Fruit fly (Drosophila melanogaster) whole organism, prepupa: ENCODE results near the gene CG43740.
A peak's percentile ranks its signal among the peaks of the same experiment; 100 is the strongest.

Experiments
- CG10631 ChIP-seq: fragments of 200-800 bp; sonication (Bioruptor generic); optimal IDR thresholded peaks from 2 replicates; lab custom pipeline; 2016; ENCODE audit warnings: missing biosample characterization, missing genetic modification characterization
- CG10669 ChIP-seq: fragments of 200-800 bp; sonication (Bioruptor generic); optimal IDR thresholded peaks from 3 replicates; lab custom pipeline; 2018; ENCODE audit warnings: missing biosample characterization, mild to moderate bottlenecking, missing genetic modification characterization, moderate library complexity
- CG11762 ChIP-seq: fragments of 200-800 bp; sonication (Bioruptor generic); optimal IDR thresholded peaks from 3 replicates; lab custom pipeline; 2016; ENCODE audit warnings: missing biosample characterization, missing genetic modification characterization; ENCODE audit not compliant: insufficient read depth
- CG11902 ChIP-seq: fragments of 200-800 bp; sonication (Bioruptor generic); optimal IDR thresholded peaks from 3 replicates; lab custom pipeline; 2016; ENCODE audit warnings: missing biosample characterization, missing genetic modification characterization
- CG15336 ChIP-seq: fragments of 200-800 bp; sonication (Bioruptor generic); IDR thresholded peaks from 2 replicates; pipeline ENCODE4 v1.3.6; 2022; ENCODE audit warnings: missing biosample characterization, missing genetic modification characterization
- CG16779 ChIP-seq: fragments of 200-800 bp; sonication (Bioruptor generic); optimal IDR thresholded peaks from 3 replicates; lab custom pipeline; 2017; ENCODE audit warnings: missing biosample characterization, mild to moderate bottlenecking, missing genetic modification characterization
- CG31627 ChIP-seq: fragments of 200-800 bp; sonication (Bioruptor generic); optimal IDR thresholded peaks from 3 replicates; lab custom pipeline; 2016; ENCODE audit warnings: missing biosample characterization, missing genetic modification characterization
- CG32006 ChIP-seq: fragments of 200-800 bp; sonication (Bioruptor generic); optimal IDR thresholded peaks from 3 replicates; lab custom pipeline; 2017; ENCODE audit warnings: missing biosample characterization, mild to moderate bottlenecking, missing genetic modification characterization
- CG34406 ChIP-seq: fragments of 200-800 bp; sonication (Bioruptor generic); optimal IDR thresholded peaks from 3 replicates; lab custom pipeline; 2016; ENCODE audit warnings: missing biosample characterization, missing genetic modification characterization
- CG3919 ChIP-seq: fragments of 200-800 bp; sonication (Bioruptor generic); optimal IDR thresholded peaks from 3 replicates; lab custom pipeline; 2016; ENCODE audit warnings: missing biosample characterization, missing genetic modification characterization
- CG4318 ChIP-seq: fragments of 200-800 bp; sonication (Bioruptor generic); optimal IDR thresholded peaks from 3 replicates; lab custom pipeline; 2017; ENCODE audit warnings: missing biosample characterization, mild to moderate bottlenecking, missing genetic modification characterization
- CG6276 ChIP-seq: fragments of 200-800 bp; sonication (Bioruptor generic); optimal IDR thresholded peaks from 2 replicates; lab custom pipeline; 2017; ENCODE audit warnings: missing biosample characterization, mild to moderate bottlenecking, missing genetic modification characterization
- CG6792 ChIP-seq: fragments of 200-800 bp; sonication (Bioruptor generic); optimal IDR thresholded peaks from 3 replicates; lab custom pipeline; 2016; ENCODE audit warnings: missing biosample characterization, missing genetic modification characterization
- CG6808 ChIP-seq: fragments of 200-800 bp; sonication (Bioruptor generic); optimal IDR thresholded peaks from 3 replicates; lab custom pipeline; 2017; ENCODE audit warnings: missing biosample characterization, missing genetic modification characterization, mild to moderate bottlenecking, moderate library complexity, missing genetic modification reagents
- CG7368 ChIP-seq: fragments of 200-800 bp; sonication (Bioruptor generic); optimal IDR thresholded peaks from 3 replicates; lab custom pipeline; 2016; ENCODE audit warnings: missing biosample characterization, missing genetic modification characterization
- CG8632 ChIP-seq: fragments of 200-800 bp; sonication (Bioruptor generic); optimal IDR thresholded peaks from 3 replicates; lab custom pipeline; 2016; ENCODE audit warnings: missing biosample characterization, missing genetic modification characterization
- CG9139 ChIP-seq: fragments of 200-800 bp; sonication (Bioruptor generic); optimal IDR thresholded peaks from 3 replicates; lab custom pipeline; 2017; ENCODE audit warnings: missing biosample characterization, mild to moderate bottlenecking, missing genetic modification characterization
- Eip75B ChIP-seq: fragments of 200-800 bp; sonication (Bioruptor generic); optimal IDR thresholded peaks from 3 replicates; lab custom pipeline; 2016; ENCODE audit warnings: missing biosample characterization, missing genetic modification characterization
- Eip78C ChIP-seq: fragments of 200-800 bp; sonication (Bioruptor generic); peaks from one replicate; lab custom pipeline; 2016; ENCODE audit warnings: missing biosample characterization, missing genetic modification characterization
- Eip93F ChIP-seq: fragments of 200-800 bp; sonication (Bioruptor generic); optimal IDR thresholded peaks from 2 replicates; lab custom pipeline; 2016; ENCODE audit warnings: missing biosample characterization, mild to moderate bottlenecking, missing genetic modification characterization
- Ets21C ChIP-seq: fragments of 200-800 bp; sonication (Bioruptor generic); optimal IDR thresholded peaks from 3 replicates; lab custom pipeline; 2016; ENCODE audit warnings: missing biosample characterization, missing genetic modification characterization
- Ets96B ChIP-seq: fragments of 200-800 bp; optimal IDR thresholded peaks from 2 replicates; lab custom pipeline; 2019; ENCODE audit warnings: missing biosample characterization, mild to moderate bottlenecking, missing genetic modification characterization, moderate library complexity
- Hr38 ChIP-seq: sonication (Bioruptor generic); optimal IDR thresholded peaks from 2 replicates; lab custom pipeline; 2016; ENCODE audit warnings: missing biosample characterization, missing genetic modification characterization
- Hr4 ChIP-seq: fragments of 200-800 bp; sonication (Bioruptor generic); optimal IDR thresholded peaks from 3 replicates; lab custom pipeline; 2016; ENCODE audit warnings: missing biosample characterization, missing genetic modification characterization
- Met ChIP-seq: fragments of 200-800 bp; sonication (Bioruptor generic); optimal IDR thresholded peaks from 3 replicates; lab custom pipeline; 2016; ENCODE audit warnings: missing biosample characterization, missing genetic modification characterization
- Smox ChIP-seq: fragments of 200-800 bp; sonication (Bioruptor generic); optimal IDR thresholded peaks from 3 replicates; lab custom pipeline; 2016; ENCODE audit warnings: missing biosample characterization, missing genetic modification characterization
- Sox102F ChIP-seq: fragments of 200-800 bp; sonication (Bioruptor generic); optimal IDR thresholded peaks from 2 replicates; lab custom pipeline; 2016; ENCODE audit warnings: missing biosample characterization, mild to moderate bottlenecking, missing genetic modification characterization
- Sox14 ChIP-seq: fragments of 200-800 bp; sonication (Bioruptor generic); optimal IDR thresholded peaks from 3 replicates; lab custom pipeline; 2016; ENCODE audit warnings: missing biosample characterization, missing genetic modification characterization
- Sox15 ChIP-seq: fragments of 200-800 bp; sonication (Bioruptor generic); optimal IDR thresholded peaks from 3 replicates; lab custom pipeline; 2016; ENCODE audit warnings: missing biosample characterization, missing genetic modification characterization
- achi ChIP-seq: fragments of 200-800 bp; sonication (Bioruptor generic); optimal IDR thresholded peaks from 3 replicates; lab custom pipeline; 2016; ENCODE audit warnings: missing biosample characterization, missing genetic modification characterization
- acj6 ChIP-seq: fragments of 200-800 bp; sonication (Bioruptor generic); optimal IDR thresholded peaks from 3 replicates; lab custom pipeline; 2016; ENCODE audit warnings: missing biosample characterization, missing genetic modification characterization
- cyc ChIP-seq: fragments of 200-800 bp; sonication (Bioruptor generic); optimal IDR thresholded peaks from 3 replicates; lab custom pipeline; 2016; ENCODE audit warnings: missing biosample characterization, missing genetic modification characterization
- dsx ChIP-seq: fragments of 200-800 bp; optimal IDR thresholded peaks from 3 replicates; lab custom pipeline; 2019; ENCODE audit warnings: missing biosample characterization, mild to moderate bottlenecking, missing genetic modification characterization, moderate library complexity; ENCODE audit not compliant: poor library complexity, severe bottlenecking
- esn ChIP-seq: fragments of 200-800 bp; sonication (Bioruptor generic); optimal IDR thresholded peaks from 2 replicates; lab custom pipeline; 2016; ENCODE audit warnings: missing biosample characterization, mild to moderate bottlenecking, missing genetic modification characterization, moderate library complexity
- fd59A ChIP-seq: fragments of 200-800 bp; sonication (Bioruptor generic); optimal IDR thresholded peaks from 2 replicates; lab custom pipeline; 2017; ENCODE audit warnings: missing biosample characterization, mild to moderate bottlenecking, missing genetic modification characterization, missing genetic modification reagents
- fd85E ChIP-seq: fragments of 200-800 bp; sonication (Bioruptor generic); optimal IDR thresholded peaks from 3 replicates; lab custom pipeline; 2016; ENCODE audit warnings: missing biosample characterization, missing genetic modification characterization
- fkh ChIP-seq: fragments of 200-800 bp; sonication (Bioruptor generic); optimal IDR thresholded peaks from 3 replicates; lab custom pipeline; 2017; ENCODE audit warnings: missing biosample characterization, mild to moderate bottlenecking, missing genetic modification characterization, moderate library complexity
- net ChIP-seq: fragments of 200-800 bp; sonication (Bioruptor generic); optimal IDR thresholded peaks from 3 replicates; lab custom pipeline; 2016; ENCODE audit warnings: missing biosample characterization, missing genetic modification characterization
- salr ChIP-seq, 2 experiments: fragments of 200-800 bp; sonication (Bioruptor generic); optimal IDR thresholded peaks; 3 replicates each; lab custom pipeline; 2016 to 2018; ENCODE audit warnings: missing biosample characterization in 2 of 2, missing genetic modification characterization in 2 of 2, mild to moderate bottlenecking in 1 of 2
- ss ChIP-seq, 2 experiments: fragments of 200-800 bp; sonication (Bioruptor generic); optimal IDR thresholded peaks; 2 replicates in 1 of 2; 3 replicates in 1 of 2; lab custom pipeline; 2017 to 2018; ENCODE audit warnings: mild to moderate bottlenecking in 2 of 2, missing biosample characterization in 2 of 2, missing genetic modification characterization in 2 of 2, moderate library complexity in 1 of 2
- svp ChIP-seq: fragments of 200-800 bp; sonication (Bioruptor generic); peaks from one replicate; lab custom pipeline; 2016; ENCODE audit warnings: missing biosample characterization, missing genetic modification characterization
- topi ChIP-seq: fragments of 200-800 bp; sonication (Bioruptor generic); optimal IDR thresholded peaks from 3 replicates; lab custom pipeline; 2016; ENCODE audit warnings: missing biosample characterization, missing genetic modification characterization
- vri ChIP-seq: fragments of 200-800 bp; sonication (Bioruptor generic); optimal IDR thresholded peaks from 3 replicates; lab custom pipeline; 2016; ENCODE audit warnings: missing biosample characterization, mild to moderate bottlenecking, missing genetic modification characterization

CG43740 gene

DNA sequence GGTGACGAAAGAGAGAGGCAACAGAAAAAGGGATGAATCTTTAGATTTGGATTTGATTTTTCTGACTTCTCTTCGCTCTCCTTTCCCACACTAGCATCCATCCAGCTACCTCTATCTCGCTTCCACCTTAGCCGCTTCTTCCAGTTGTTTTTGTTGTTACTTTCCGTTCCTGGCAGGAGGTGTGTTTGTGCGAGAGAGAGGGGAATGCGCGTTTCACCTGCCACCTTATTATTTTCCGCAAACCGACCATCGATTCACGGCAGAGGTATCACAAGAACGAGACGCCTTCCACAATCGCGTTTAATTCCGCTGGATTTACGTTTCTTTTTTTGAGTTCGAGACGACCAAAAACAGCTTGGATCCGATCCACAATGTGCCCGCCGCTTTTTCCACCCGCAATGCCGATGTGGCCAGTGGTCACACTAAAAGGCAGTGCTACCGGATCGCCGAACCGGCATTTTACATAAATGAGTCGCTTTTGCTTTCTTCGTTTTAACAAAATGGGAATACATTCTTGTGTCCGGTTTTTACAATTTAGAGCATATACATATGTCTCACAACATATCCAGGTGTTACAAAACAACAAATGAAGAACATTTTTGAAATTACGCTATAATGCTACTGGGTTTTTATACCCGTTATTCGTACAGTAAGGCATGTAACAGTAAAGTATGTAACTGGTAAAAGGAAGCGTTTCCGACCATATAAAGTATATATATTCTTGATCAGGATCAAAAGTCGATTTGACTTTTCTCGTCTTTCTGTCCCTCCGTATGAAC, 7.7 kb upstream of the CG43740 start, which contains the start of gene alpha-Man-Ia (continued):
- TF ChIP-seq salr (GFP tag; optimal IDR thresholded peaks at IDR 0.05; lab: Kevin White, UChicago) (no peak), CG10631 (peak; percentile 3), CG15336 (GFP tag; lab: Robert Waterston, UW) (no peak; the same call in 1 of the 2 replicates), Smox (GFP tag; lab: Kevin White, UChicago) (peak; percentile 13), topi (no peak), svp (GFP tag; lab: Kevin White, UChicago) (peak; percentile 49), CG7368 (GFP tag; lab: Kevin White, UChicago) (no peak)

dm6 chrX:10326346-10326830, 7.1 kb upstream of the CG43740 start, which contains the start of gene CG2909:
Gene CG2909, plus strand, starts transcription at chrX:10326464.
- TF ChIP-seq Hr38 (GFP tag; lab: Kevin White, UChicago) (no peak), CG3919 (GFP tag; lab: Kevin White, UChicago) (no peak), fkh (GFP tag; lab: Kevin White, UChicago) (peak; percentile 12), Eip93F (GFP tag; lab: Kevin White, UChicago) (no peak), CG32006 (GFP tag; lab: Kevin White, UChicago) (no peak), ss (GFP tag; optimal IDR thresholded peaks at IDR 0.05; lab: Kevin White, UChicago) (no peak)

dm6 chrX:10329659-10330289, 3.7 kb upstream of the CG43740 start, which contains the start of gene Gip:
Gene Gip, minus strand, starts transcription at chrX:10329872.
- TF ChIP-seq fkh (GFP tag; lab: Kevin White, UChicago) (peak; percentile 69), Ets21C (GFP tag; lab: Kevin White, UChicago) (no peak), acj6 (GFP tag; lab: Kevin White, UChicago) (no peak), Ets96B (no peak), CG10669 (GFP tag; lab: Kevin White, UChicago) (no peak), CG34406 (no peak), Hr4 (GFP tag; lab: Kevin White, UChicago) (no peak), fd59A (GFP tag; lab: Kevin White, UChicago) (no peak), CG6276 (GFP tag; lab: Kevin White, UChicago) (no peak), salr (GFP tag; optimal IDR thresholded peaks at IDR 0.05; lab: Kevin White, UChicago) (no peak), CG11902 (GFP tag; lab: Kevin White, UChicago) (no peak), Eip93F (GFP tag; lab: Kevin White, UChicago) (peak; percentile 47), Sox15 (no peak), Sox14 (GFP tag; lab: Kevin White, UChicago) (peak; percentile 21), Hr38 (GFP tag; lab: Kevin White, UChicago) (no peak), CG8632 (GFP tag; lab: Kevin White, UChicago) (no peak), Eip75B (GFP tag; lab: Kevin White, UChicago) (peak; percentile 26), CG16779 (tag; lab: Kevin White, UChicago) (peak; percentile 7), CG7368 (GFP tag; lab: Kevin White, UChicago) (no peak), CG6808 (GFP tag; lab: Kevin White, UChicago) (no peak), CG4318 (GFP tag; lab: Kevin White, UChicago) (no peak), fd85E (GFP tag; lab: Kevin White, UChicago) (no peak), CG6792 (GFP tag; lab: Kevin White, UChicago) (no peak), CG11762 (GFP tag; lab: Kevin White, UChicago) (no peak), CG15336 (GFP tag; lab: Robert Waterston, UW) (peak; percentile 28; the same call in 1 of the 2 replicates), CG31627 (GFP tag; lab: Kevin White, UChicago) (no peak), vri (GFP tag; lab: Kevin White, UChicago) (peak; percentile 64), Sox102F (GFP tag; lab: Kevin White, UChicago) (no peak), CG3919 (GFP tag; lab: Kevin White, UChicago) (peak; percentile 47), achi (no peak), Smox (GFP tag; lab: Kevin White, UChicago) (no peak), Eip78C (peak; percentile 80), net (GFP tag; lab: Kevin White, UChicago) (peak; percentile 40), svp (GFP tag; lab: Kevin White, UChicago) (peak; percentile 91), cyc (GFP tag; lab: Kevin White, UChicago) (no peak), esn (GFP tag; lab: Kevin White, UChicago) (peak; percentile 54), dsx (GFP tag; lab: Kevin White, UChicago) (no peak), CG9139 (GFP tag; lab: Kevin White, UChicago) (no peak), ss (GFP tag; optimal IDR thresholded peaks at IDR 0.05; lab: Kevin White, UChicago) (peak in 1 of 2 experiments; percentile 48), Met (GFP tag; lab: Kevin White, UChicago) (peak; percentile 27)
